Fruit fly (Drosophila melanogaster): ENCODE results near the gene CG34267.

DNA sequence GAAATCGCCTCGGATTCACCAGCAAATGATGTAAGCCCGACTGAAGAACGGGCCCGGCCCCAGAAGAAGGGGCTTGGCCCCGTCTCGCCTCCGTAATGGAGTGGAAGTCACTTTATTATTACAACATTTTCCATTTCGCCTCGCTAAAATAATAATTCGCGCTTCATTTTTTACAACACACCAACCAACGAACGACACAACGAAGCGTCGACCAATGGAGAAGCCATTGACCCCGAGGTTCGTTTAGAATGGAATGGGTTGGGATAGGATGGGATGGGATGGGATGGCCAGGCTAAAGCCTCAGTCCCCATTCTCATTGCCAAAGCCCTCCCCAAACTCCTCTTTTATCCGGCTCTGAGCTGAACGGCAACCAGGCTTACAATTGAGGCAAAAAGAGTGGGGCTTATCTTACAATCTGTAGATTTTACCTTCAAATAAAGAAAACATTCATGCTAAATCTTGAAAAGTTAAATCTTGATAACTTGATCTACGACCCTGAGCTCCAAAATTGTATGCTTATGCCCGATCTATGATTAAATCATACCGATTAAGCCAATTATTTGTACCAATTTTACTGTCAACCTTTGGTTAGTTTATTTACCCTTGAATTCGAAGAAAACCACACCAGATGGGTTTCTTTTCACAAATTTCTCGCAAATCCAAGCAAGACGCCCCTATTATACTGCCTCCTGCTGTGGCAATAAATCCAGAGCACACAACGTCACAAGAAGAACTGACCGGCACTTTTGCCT is 15.5 kb downstream of the CG34267 start:
- TF ChIP-seq CG8478 (optimal IDR thresholded peaks at IDR 0.05) (no peak), CTCF (optimal IDR thresholded peaks at IDR 0.05) (no peak)
